Fruit fly (Drosophila melanogaster) whole organism, embryonic: ENCODE measurements around the gene bor.

Experiments used
- Ada2b ChIP-seq: fragments of 200-800 bp; sonication (Bioruptor generic); IDR thresholded peaks from 2 replicates; pipeline ENCODE4 v1.3.6; 2022; ENCODE audit warnings: missing biosample characterization, missing genetic modification characterization
- Atf3 ChIP-seq: fragments of 200-800 bp; sonication (Bioruptor generic); optimal IDR thresholded peaks from 3 replicates; lab custom pipeline; 2016; ENCODE audit warnings: missing biosample characterization, missing genetic modification characterization
- Bteb2 ChIP-seq: fragments of 200-800 bp; sonication (Bioruptor generic); optimal IDR thresholded peaks from 2 replicates; lab custom pipeline; 2016; ENCODE audit warnings: missing biosample characterization, missing genetic modification characterization
- CG10431 ChIP-seq: fragments of 200-800 bp; sonication (Bioruptor generic); optimal IDR thresholded peaks from 3 replicates; lab custom pipeline; 2018; ENCODE audit warnings: missing biosample characterization, mild to moderate bottlenecking, missing genetic modification characterization
- CG10654 ChIP-seq: fragments of 200-800 bp; sonication (Bioruptor generic); optimal IDR thresholded peaks from 2 replicates; lab custom pipeline; 2016; ENCODE audit warnings: missing biosample characterization, missing genetic modification characterization
- CG12155 ChIP-seq: fragments of 200-800 bp; sonication (Bioruptor generic); optimal IDR thresholded peaks from 3 replicates; lab custom pipeline; 2016; ENCODE audit warnings: missing biosample characterization, missing genetic modification characterization
- CG13123 ChIP-seq: fragments of 200-800 bp; sonication (Bioruptor generic); optimal IDR thresholded peaks from 2 replicates; lab custom pipeline; 2016; ENCODE audit warnings: missing biosample characterization, missing genetic modification characterization
- CG13624 ChIP-seq: fragments of 200-800 bp; sonication (Bioruptor generic); optimal IDR thresholded peaks from 2 replicates; lab custom pipeline; 2016; ENCODE audit warnings: missing biosample characterization, missing genetic modification characterization
- CG13894 ChIP-seq: fragments of 200-800 bp; sonication (Bioruptor generic); optimal IDR thresholded peaks from 3 replicates; lab custom pipeline; 2018; ENCODE audit warnings: missing biosample characterization, mild to moderate bottlenecking, missing genetic modification characterization, moderate library complexity
- CG1529 ChIP-seq: fragments of 200-800 bp; sonication (Bioruptor generic); optimal IDR thresholded peaks from 3 replicates; lab custom pipeline; 2018; ENCODE audit warnings: missing biosample characterization, missing genetic modification characterization
- CG16779 ChIP-seq: fragments of 200-800 bp; sonication (Bioruptor generic); IDR thresholded peaks from 2 replicates; pipeline ENCODE4 v1.3.6; 2022; ENCODE audit warnings: missing biosample characterization, missing genetic modification characterization
- CG18619 ChIP-seq: fragments of 200-800 bp; sonication (Bioruptor generic); optimal IDR thresholded peaks from 3 replicates; lab custom pipeline; 2017; ENCODE audit warnings: missing biosample characterization, mild to moderate bottlenecking, missing genetic modification characterization
- CG32772 ChIP-seq: fragments of 200-800 bp; sonication (Bioruptor generic); IDR thresholded peaks from 2 replicates; pipeline ENCODE4 v1.3.6; 2022; ENCODE audit warnings: missing biosample characterization, missing genetic modification characterization
- CG3726 ChIP-seq: fragments of 200-800 bp; sonication (Bioruptor generic); IDR thresholded peaks from 3 replicates; pipeline ENCODE4, ENCODE4 v1.3.6; 2022; ENCODE audit warnings: missing biosample characterization, missing genetic modification characterization
- CG6689 ChIP-seq: fragments of 200-800 bp; sonication (Bioruptor generic); IDR thresholded peaks from 2 replicates; pipeline ENCODE4 v1.3.6; 2022; ENCODE audit warnings: missing biosample characterization, missing genetic modification characterization
- CG7556 ChIP-seq: fragments of 200-800 bp; sonication (Bioruptor generic); optimal IDR thresholded peaks from 2 replicates; lab custom pipeline; 2017; ENCODE audit warnings: missing biosample characterization, mild to moderate bottlenecking, missing genetic modification characterization
- CG7987 ChIP-seq: fragments of 200-800 bp; sonication (Bioruptor generic); optimal IDR thresholded peaks from 2 replicates; lab custom pipeline; 2018; ENCODE audit warnings: missing biosample characterization, mild to moderate bottlenecking, missing genetic modification characterization, moderate library complexity
- CG8290 ChIP-seq, 3 experiments: fragments of 200-800 bp; sonication (Bioruptor generic); optimal IDR thresholded peaks; 2 replicates each; lab custom pipeline; 2016 to 2019; ENCODE audit warnings: missing biosample characterization in 3 of 3, missing genetic modification characterization in 3 of 3, mild to moderate bottlenecking in 2 of 3, moderate library complexity in 1 of 3
- CG8944 ChIP-seq: fragments of 200-800 bp; sonication (Bioruptor generic); optimal IDR thresholded peaks from 3 replicates; lab custom pipeline; 2016; ENCODE audit warnings: missing biosample characterization, missing genetic modification characterization
- ERR ChIP-seq: fragments of 200-800 bp; sonication (Bioruptor generic); optimal IDR thresholded peaks from 2 replicates; lab custom pipeline; 2016; ENCODE audit warnings: missing biosample characterization, missing genetic modification characterization
- Ets65A ChIP-seq: fragments of 200-800 bp; sonication (Bioruptor generic); peaks from one replicate; lab custom pipeline; 2016; ENCODE audit warnings: missing biosample characterization, missing genetic modification characterization
- MESR4 ChIP-seq: fragments of 200-800 bp; sonication (Bioruptor generic); optimal IDR thresholded peaks from 2 replicates; lab custom pipeline; 2018; ENCODE audit warnings: missing biosample characterization, mild to moderate bottlenecking, missing genetic modification characterization, moderate library complexity
- Med ChIP-seq: fragments of 200-800 bp; sonication (Bioruptor generic); peaks from one replicate; lab custom pipeline; 2016; ENCODE audit warnings: missing biosample characterization, missing genetic modification characterization, mild to moderate bottlenecking, inconsistent platforms, moderate library complexity
- NC2α ChIP-seq: fragments of 200-800 bp; sonication (Bioruptor generic); optimal IDR thresholded peaks from 2 replicates; lab custom pipeline; 2016; ENCODE audit warnings: missing biosample characterization, missing genetic modification characterization
- Opbp ChIP-seq: fragments of 200-800 bp; sonication (Bioruptor generic); IDR thresholded peaks from 3 replicates; pipeline ENCODE4 v1.3.6; 2022; ENCODE audit warnings: missing biosample characterization, missing genetic modification characterization; ENCODE audit not compliant: partially characterized antibody
- Pdp1 ChIP-seq, 2 experiments: fragments of 200-800 bp; sonication (Bioruptor generic); optimal IDR thresholded peaks; 3 replicates each; lab custom pipeline; 2016; ENCODE audit warnings: missing biosample characterization in 2 of 2, missing genetic modification characterization in 2 of 2, mild to moderate bottlenecking in 1 of 2, moderate library complexity in 1 of 2
- ap ChIP-seq: fragments of 200-800 bp; sonication (Bioruptor generic); IDR thresholded peaks from 2 replicates; pipeline ENCODE4 v1.3.6; 2022; ENCODE audit warnings: missing biosample characterization, missing genetic modification characterization
- az2 ChIP-seq: fragments of 200-800 bp; sonication (Bioruptor generic); optimal IDR thresholded peaks from 3 replicates; lab custom pipeline; 2016; ENCODE audit warnings: missing biosample characterization, missing genetic modification characterization
- bbx ChIP-seq: fragments of 200-800 bp; sonication (Bioruptor generic); IDR thresholded peaks from 2 replicates; pipeline ENCODE4 v1.3.6; 2022; ENCODE audit warnings: missing biosample characterization, missing genetic modification characterization; ENCODE audit not compliant: partially characterized antibody
- bigmax ChIP-seq: fragments of 200-800 bp; sonication (Bioruptor generic); optimal IDR thresholded peaks from 2 replicates; lab custom pipeline; 2018; ENCODE audit warnings: missing biosample characterization, mild to moderate bottlenecking, missing genetic modification characterization
- br ChIP-seq: fragments of >200 bp; optimal IDR thresholded peaks from 2 replicates; lab custom pipeline; 2017
- disco-r ChIP-seq: fragments of 200-800 bp; sonication (Bioruptor generic); optimal IDR thresholded peaks from 2 replicates; lab custom pipeline; 2016; ENCODE audit warnings: missing biosample characterization, missing genetic modification characterization
- fu2 ChIP-seq: fragments of 200-800 bp; sonication (Bioruptor generic); optimal IDR thresholded peaks from 2 replicates; lab custom pipeline; 2016; ENCODE audit warnings: missing biosample characterization, missing genetic modification characterization
- grn ChIP-seq: fragments of 200-800 bp; sonication (Bioruptor generic); optimal IDR thresholded peaks from 3 replicates; lab custom pipeline; 2017; ENCODE audit warnings: missing biosample characterization, missing genetic modification characterization
- insv ChIP-seq, 2 experiments: fragments of 200-800 bp; sonication (Bioruptor generic); optimal IDR thresholded peaks; 3 replicates each; lab custom pipeline; 2016 to 2018; ENCODE audit warnings: missing biosample characterization in 2 of 2, missing genetic modification characterization in 2 of 2
- jumu ChIP-seq: fragments of 200-800 bp; sonication (Bioruptor generic); optimal IDR thresholded peaks from 3 replicates; lab custom pipeline; 2016; ENCODE audit warnings: missing biosample characterization, missing genetic modification characterization
- lilli ChIP-seq: fragments of 200-800 bp; sonication (Bioruptor generic); optimal IDR thresholded peaks from 3 replicates; lab custom pipeline; 2016; ENCODE audit warnings: missing biosample characterization, missing genetic modification characterization
- luna ChIP-seq: fragments of 200-800 bp; sonication (Bioruptor generic); optimal IDR thresholded peaks from 2 replicates; lab custom pipeline; 2016; ENCODE audit warnings: missing biosample characterization, missing genetic modification characterization
- nom ChIP-seq: fragments of 200-800 bp; sonication (Bioruptor generic); optimal IDR thresholded peaks from 2 replicates; lab custom pipeline; 2017; ENCODE audit warnings: missing biosample characterization, missing genetic modification characterization, mild to moderate bottlenecking, moderate library complexity, missing genetic modification reagents
- pb ChIP-seq: fragments of 200-800 bp; sonication (Bioruptor generic); optimal IDR thresholded peaks from 3 replicates; lab custom pipeline; 2016; ENCODE audit warnings: missing biosample characterization, missing genetic modification characterization
- phol ChIP-seq: fragments of 200-800 bp; sonication (Bioruptor generic); optimal IDR thresholded peaks from 3 replicates; lab custom pipeline; 2018; ENCODE audit warnings: missing biosample characterization, mild to moderate bottlenecking, missing genetic modification characterization, moderate library complexity
- salm ChIP-seq: fragments of 200-800 bp; sonication (Bioruptor generic); optimal IDR thresholded peaks from 2 replicates; lab custom pipeline; 2018; ENCODE audit warnings: missing biosample characterization, mild to moderate bottlenecking, missing genetic modification characterization
- sd ChIP-seq: fragments of 200-800 bp; sonication (Bioruptor generic); optimal IDR thresholded peaks from 3 replicates; lab custom pipeline; 2018; ENCODE audit warnings: missing biosample characterization, mild to moderate bottlenecking, missing genetic modification characterization, moderate library complexity
- sqz ChIP-seq: fragments of 200-800 bp; sonication (Bioruptor generic); optimal IDR thresholded peaks from 3 replicates; lab custom pipeline; 2018; ENCODE audit warnings: missing biosample characterization, mild to moderate bottlenecking, missing genetic modification characterization
- sr ChIP-seq: fragments of 200-800 bp; sonication (Bioruptor generic); IDR thresholded peaks from 3 replicates; pipeline ENCODE4 v1.3.6; 2022; ENCODE audit warnings: missing biosample characterization, missing genetic modification characterization
- sug ChIP-seq: fragments of 200-800 bp; optimal IDR thresholded peaks from 2 replicates; lab custom pipeline; 2019; ENCODE audit warnings: missing biosample characterization, mild to moderate bottlenecking, missing genetic modification characterization, moderate library complexity
- tio ChIP-seq: fragments of 200-800 bp; sonication (Bioruptor generic); optimal IDR thresholded peaks from 2 replicates; lab custom pipeline; 2017; ENCODE audit warnings: missing biosample characterization, missing genetic modification characterization, inconsistent platforms
- unc-4 ChIP-seq: fragments of 200-800 bp; sonication (Bioruptor generic); IDR thresholded peaks from 2 replicates; pipeline ENCODE4 v1.3.6; 2022; ENCODE audit warnings: missing biosample characterization, missing genetic modification characterization; ENCODE audit not compliant: partially characterized antibody
- zen2 ChIP-seq: fragments of 200-800 bp; sonication (Bioruptor generic); IDR thresholded peaks from 3 replicates; pipeline ENCODE4 v1.3.6; 2022; ENCODE audit warnings: missing biosample characterization, missing genetic modification characterization; ENCODE audit not compliant: partially characterized antibody
- zfh2 ChIP-seq: fragments of 200-800 bp; sonication (Bioruptor generic); optimal IDR thresholded peaks from 2 replicates; lab custom pipeline; 2016; ENCODE audit warnings: missing biosample characterization, missing genetic modification characterization

Gene bor

DNA sequence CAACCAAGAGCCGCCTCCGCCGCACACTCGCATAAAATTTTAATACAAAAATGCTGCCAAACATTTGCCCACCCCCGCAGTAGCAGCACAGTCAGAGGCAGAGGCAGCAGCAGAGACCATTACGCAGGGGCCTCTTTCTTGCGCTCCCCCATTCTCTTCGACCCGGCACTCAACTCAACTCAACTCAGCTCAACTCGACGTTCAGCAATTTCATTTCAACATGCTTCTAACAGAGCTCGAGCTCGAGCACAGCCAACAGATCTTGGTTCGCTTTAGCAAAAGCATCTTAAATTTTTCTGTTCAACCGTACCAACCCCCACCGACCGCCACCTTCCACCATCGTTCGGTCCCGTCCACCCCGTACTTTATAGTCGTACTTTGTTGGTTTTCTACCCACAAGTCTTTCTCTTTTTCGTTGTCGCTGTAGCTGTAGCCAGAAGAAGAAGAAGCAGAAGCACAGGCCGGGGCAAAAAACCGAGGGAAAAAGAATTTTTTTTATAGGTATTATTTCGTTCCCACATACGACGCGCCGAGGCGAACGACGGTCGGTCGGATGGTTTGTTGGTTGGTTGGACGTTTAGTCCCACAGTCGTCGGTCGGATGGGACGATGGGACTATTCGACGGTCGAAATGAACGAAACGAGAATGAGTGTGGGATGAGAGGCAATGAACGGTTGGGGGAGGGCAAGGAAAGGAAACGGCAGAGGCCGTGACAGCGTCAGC, 28.5 kb downstream of the bor start (continued):
- TF ChIP-seq sug = peak; percentile 87
- TF ChIP-seq CG18619 (GFP tag; lab: Kevin White, UChicago) = no peak
- peak; percentile 48 for TF ChIP-seq lilli (GFP tag; lab: Kevin White, UChicago)
- TF ChIP-seq Opbp = no peak
- TF ChIP-seq tio (GFP tag; lab: Kevin White, UChicago) = no peak
- no peak for TF ChIP-seq Atf3 (GFP tag; lab: Kevin White, UChicago)
- no peak for TF ChIP-seq CG3726
- TF ChIP-seq pb = peak; percentile 24
- no peak for TF ChIP-seq zfh2 (GFP tag; lab: Kevin White, UChicago)
- peak; percentile 93 for TF ChIP-seq Med (GFP tag; lab: Kevin White, UChicago)
- peak; percentile 47 for TF ChIP-seq NC2α (GFP tag; lab: Kevin White, UChicago)
- TF ChIP-seq sqz (GFP tag; lab: Kevin White, UChicago) = peak; percentile 99
- TF ChIP-seq ERR (GFP tag; lab: Kevin White, UChicago) = no peak
- no peak for TF ChIP-seq zen2
- peak; percentile 83 for TF ChIP-seq sd (tag; lab: Kevin White, UChicago)
- peak; percentile 100 for TF ChIP-seq CG13894 (tag; lab: Kevin White, UChicago)
- TF ChIP-seq az2 = no peak
- peak; percentile 79 for TF ChIP-seq bigmax (GFP tag; lab: Kevin White, UChicago)
- TF ChIP-seq CG7556 = no peak
- no peak for TF ChIP-seq Bteb2 (GFP tag; lab: Kevin White, UChicago)
- TF ChIP-seq bbx = no peak
- no peak for TF ChIP-seq CG10654
- no peak for TF ChIP-seq MESR4 (GFP tag; lab: Kevin White, UChicago)
- no peak for TF ChIP-seq CG12155 (GFP tag; lab: Kevin White, UChicago)
- no peak for TF ChIP-seq ap (GFP tag; lab: Robert Waterston, UW)
- TF ChIP-seq Pdp1 (GFP tag; optimal IDR thresholded peaks at IDR 0.05; lab: Kevin White, UChicago) = peak; percentile 9 to 34
- TF ChIP-seq disco-r = peak; percentile 36
- TF ChIP-seq CG10431 = no peak
- TF ChIP-seq luna (GFP tag; lab: Kevin White, UChicago) = no peak
- no peak for TF ChIP-seq phol (tag; lab: Kevin White, UChicago)
- peak; percentile 61 for TF ChIP-seq CG13624 (GFP tag; lab: Kevin White, UChicago)
- no peak for TF ChIP-seq salm (tag; lab: Kevin White, UChicago)
- TF ChIP-seq CG8290 (GFP tag; optimal IDR thresholded peaks at IDR 0.05; lab: Kevin White, UChicago) = peak; percentile 89
- peak in 1 of 2 experiments; percentile 90 for TF ChIP-seq CG8290 (tag; optimal IDR thresholded peaks at IDR 0.05; lab: Kevin White, UChicago)
- no peak for TF ChIP-seq nom
- TF ChIP-seq CG6689 (GFP tag; lab: Robert Waterston, UW) = no peak
- TF ChIP-seq CG32772 (GFP tag; lab: Robert Waterston, UW) = no peak
- TF ChIP-seq unc-4 (GFP tag; lab: Robert Waterston, UW) = no peak
- TF ChIP-seq br = no peak
- peak; percentile 75 for TF ChIP-seq Ets65A (GFP tag; lab: Kevin White, UChicago)
- TF ChIP-seq Ada2b (GFP tag; lab: Robert Waterston, UW) = no peak
- peak; percentile 9 for TF ChIP-seq CG8944 (GFP tag; lab: Kevin White, UChicago)
- TF ChIP-seq CG1529 (GFP tag; lab: Kevin White, UChicago) = no peak
- TF ChIP-seq grn (GFP tag; lab: Kevin White, UChicago) = peak; percentile 50
- TF ChIP-seq insv (GFP tag; optimal IDR thresholded peaks at IDR 0.05; lab: Kevin White, UChicago) = no peak
- TF ChIP-seq CG13123 (GFP tag; lab: Kevin White, UChicago) = no peak
- TF ChIP-seq CG7987 (GFP tag; lab: Kevin White, UChicago) = peak; percentile 26
- TF ChIP-seq CG16779 (GFP tag; lab: Robert Waterston, UW) = no peak
- TF ChIP-seq jumu = peak; percentile 14
- no peak for TF ChIP-seq fu2 (GFP tag; lab: Kevin White, UChicago)
- no peak for TF ChIP-seq sr
